Fruit fly (Drosophila melanogaster): ENCODE data around the gene JIL-1.

- TF ChIP-seq Myc (optimal IDR thresholded peaks at IDR 0.05) (no peak), insv (optimal IDR thresholded peaks at IDR 0.05) (no peak), ttk (optimal IDR thresholded peaks at IDR 0.05) (no peak), psq (optimal IDR thresholded peaks at IDR 0.05) (no peak), h (optimal IDR thresholded peaks at IDR 0.05) (no peak)
These were observed 31.8 kb downstream of the JIL-1 start, which contains the start of the genes CG6321 and Blos2 for dm6 chr3L:11061200-11061599.
